Fruit fly (Drosophila melanogaster) whole organism: Measurements from ENCODE around the gene Kua.

Source experiments
- CG8478 ChIP-seq: fragments of >200 bp; optimal IDR thresholded peaks from 2 replicates; lab custom pipeline; 2018; ENCODE audit warnings: inconsistent platforms
- Dll ChIP-seq: fragments of >200 bp; optimal IDR thresholded peaks from 2 replicates; lab custom pipeline; 2017
- pan ChIP-seq: fragments of >200 bp; optimal IDR thresholded peaks from 2 replicates; lab custom pipeline; 2017
- psq ChIP-seq: fragments of >200 bp; optimal IDR thresholded peaks from 2 replicates; lab custom pipeline; 2017
- usp ChIP-seq: fragments of >200 bp; optimal IDR thresholded peaks from 2 replicates; lab custom pipeline; 2017; ENCODE audit warnings: missing biosample characterization, missing genetic modification characterization, mixed read lengths

DNA sequence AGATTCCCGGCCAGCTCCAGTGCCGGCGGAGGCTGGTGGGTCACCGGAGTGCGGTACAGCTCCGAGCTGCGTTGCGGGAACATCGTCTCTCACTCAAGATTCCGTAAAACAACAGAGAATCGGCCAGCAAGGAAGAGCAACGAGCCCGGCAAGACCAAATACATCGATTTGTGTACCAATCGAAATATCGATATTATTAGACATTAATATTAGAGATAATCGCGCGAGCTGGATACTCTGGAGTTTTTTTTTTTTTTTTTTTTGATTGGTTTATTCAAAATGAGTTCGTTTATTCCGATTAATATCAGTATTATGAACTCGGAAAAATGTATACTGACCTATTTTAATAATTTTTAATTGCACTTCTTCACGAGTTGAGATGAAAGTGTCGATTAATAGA is 31.9 kb upstream of the Kua start, which contains the start of gene vls:
- no peak for TF ChIP-seq Dll
- TF ChIP-seq pan (lab: Kevin White, UChicago), result no peak
- TF ChIP-seq psq (lab: Kevin White, UChicago), result no peak
- no peak for TF ChIP-seq CG8478 (lab: Kevin White, UChicago)
- no peak for TF ChIP-seq usp (GFP tag; lab: Kevin White, UChicago)
